Worm (Caenorhabditis elegans): Measurements from ENCODE around the gene M02E1.1.
"Not testable (repeated sequence)": the region's sequence is repeated elsewhere in the genome, so short reads cannot be mapped to it uniquely, and the experiment has no call there.

Gene M02E1.1

ce11 chrX:325597-326161 is at the start of gene M02E1.1:
M02E1.1 (plus strand) TSS chrX:326111.
- no peak for TF ChIP-seq snpc-1.3 (tag; optimal IDR thresholded peaks at IDR 0.05; ENCODE audit: insufficient read depth)
- no peak for TF ChIP-seq madf-8 (GFP tag; conservative IDR thresholded peaks at IDR 0.05)
- peak; percentile 52 for TF ChIP-seq attf-5 (GFP tag; optimal IDR thresholded peaks at IDR 0.05)
- TF ChIP-seq lsy-27 (tag; optimal IDR thresholded peaks at IDR 0.05; ENCODE audit: borderline replicate concordance, insufficient read depth): peak; percentile 10
- peak; percentile 30 for TF ChIP-seq lin-40 (tag; optimal IDR thresholded peaks at IDR 0.05)
- no peak for TF ChIP-seq ama-1 (optimal IDR thresholded peaks at IDR 0.05)
- no peak for TF ChIP-seq ama-1 (GFP tag; optimal IDR thresholded peaks at IDR 0.05)
- TF ChIP-seq repo-1 (tag; optimal IDR thresholded peaks at IDR 0.05): no peak
- TF ChIP-seq cebp-1 (GFP tag; IDR thresholded peaks at IDR 0.05): no peak
- TF ChIP-seq cebp-1 (tag; optimal IDR thresholded peaks at IDR 0.05): peak; percentile 16

ce11 chrX:286116-286515 is 39.8 kb upstream of the M02E1.1 start, which contains the start of gene Y47C4A.1:
Y47C4A.1 (minus strand) TSS chrX:286216.
- TF ChIP-seq ztf-6 (GFP tag; IDR thresholded peaks at IDR 0.05); ztf-26 (tag; optimal IDR thresholded peaks at IDR 0.05); xnd-1 (tag; optimal IDR thresholded peaks at IDR 0.05): not testable (repeated sequence)

ce11 chrX:295726-296125 is 30.2 kb upstream of the M02E1.1 start:
- no peak for TF ChIP-seq ztf-3 (GFP tag; optimal IDR thresholded peaks at IDR 0.05)
- TF ChIP-seq hlh-26 (GFP tag; conservative IDR thresholded peaks at IDR 0.05): no peak
- TF ChIP-seq rpc-1 (optimal IDR thresholded peaks at IDR 0.05): no peak
- no peak for TF ChIP-seq rpc-1 (tag; optimal IDR thresholded peaks at IDR 0.05)
- TF ChIP-seq Y79H2A.3 (GFP tag; conservative IDR thresholded peaks at IDR 0.05): no peak
- no peak for TF ChIP-seq F52B5.7 (tag; optimal IDR thresholded peaks at IDR 0.05)
- TF ChIP-seq ZK185.1 (tag; optimal IDR thresholded peaks at IDR 0.05; ENCODE audit: poor library complexity, severe bottlenecking): no peak
- no peak for TF ChIP-seq akir-1 (GFP tag; optimal IDR thresholded peaks at IDR 0.05)
- no peak for TF ChIP-seq F55B11.4 (tag; optimal IDR thresholded peaks at IDR 0.05; ENCODE audit: borderline replicate concordance, insufficient read depth)
- no peak for TF ChIP-seq tlf-1 (GFP tag; optimal IDR thresholded peaks at IDR 0.05)
- TF ChIP-seq madf-6 (GFP tag; IDR thresholded peaks at IDR 0.05): no peak
- TF ChIP-seq ceh-58 (GFP tag; IDR thresholded peaks at IDR 0.05): no peak
- no peak for TF ChIP-seq cebp-1 (GFP tag; IDR thresholded peaks at IDR 0.05)
- TF ChIP-seq cebp-1 (tag; optimal IDR thresholded peaks at IDR 0.05): no peak
- no peak for TF ChIP-seq repo-1 (tag; optimal IDR thresholded peaks at IDR 0.05)
- TF ChIP-seq him-1 (tag; optimal IDR thresholded peaks at IDR 0.05): no peak
- TF ChIP-seq ekl-4 (GFP tag; IDR thresholded peaks at IDR 0.05): no peak
- no peak for TF ChIP-seq snpc-1.3 (tag; optimal IDR thresholded peaks at IDR 0.05; ENCODE audit: insufficient read depth)
- no peak for TF ChIP-seq sea-2 (GFP tag; IDR thresholded peaks at IDR 0.05)
- no peak for TF ChIP-seq ztf-25 (GFP tag; IDR thresholded peaks at IDR 0.05)
- no peak for TF ChIP-seq somi-1 (GFP tag; optimal IDR thresholded peaks at IDR 0.05)

- TF ChIP-seq him-1 (tag; optimal IDR thresholded peaks at IDR 0.05) (no peak), ceh-27 (GFP tag; optimal IDR thresholded peaks at IDR 0.05) (no peak), rpc-1 (optimal IDR thresholded peaks at IDR 0.05) (no peak), rpc-1 (tag; optimal IDR thresholded peaks at IDR 0.05) (no peak), zfh-2 (GFP tag; conservative IDR thresholded peaks at IDR 0.05) (no peak), B0336.3 (GFP tag; IDR thresholded peaks at IDR 0.05) (no peak), lin-26 (GFP tag; IDR thresholded peaks at IDR 0.05) (no peak), F23B12.7 (tag; optimal IDR thresholded peaks at IDR 0.05; ENCODE audit: insufficient read depth) (no peak)
Observed at ce11 chrX:296934-297333, 29.0 kb upstream of the M02E1.1 start, which contains the start of gene R57.2. R57.2 (plus strand) TSS chrX:297234.

Measured in whole organism, young adult.